Worm (Caenorhabditis elegans) whole organism, midembryonic: Measurements from ENCODE around the gene T02E9.6.

Source experiments
- T22C8.4 ChIP-seq: fragments of 200-800 bp; sonication (Bioruptor generic); IDR thresholded peaks from 2 replicates; pipeline ENCODE4 v1.3.6; 2022; ENCODE audit warnings: missing genetic modification characterization, missing compliant biosample characterization
- tab-1 ChIP-seq: fragments of 200-800 bp; sonication (Bioruptor generic); IDR thresholded peaks from 2 replicates; pipeline ENCODE4 v1.3.6; 2022; ENCODE audit warnings: missing genetic modification characterization, missing compliant biosample characterization
- ztf-23 ChIP-seq: fragments of 200-800 bp; sonication (Bioruptor generic); IDR thresholded peaks from 2 replicates; pipeline ENCODE4 v1.3.6; 2022; ENCODE audit warnings: missing genetic modification reagents, missing genetic modification characterization, missing compliant biosample characterization

DNA sequence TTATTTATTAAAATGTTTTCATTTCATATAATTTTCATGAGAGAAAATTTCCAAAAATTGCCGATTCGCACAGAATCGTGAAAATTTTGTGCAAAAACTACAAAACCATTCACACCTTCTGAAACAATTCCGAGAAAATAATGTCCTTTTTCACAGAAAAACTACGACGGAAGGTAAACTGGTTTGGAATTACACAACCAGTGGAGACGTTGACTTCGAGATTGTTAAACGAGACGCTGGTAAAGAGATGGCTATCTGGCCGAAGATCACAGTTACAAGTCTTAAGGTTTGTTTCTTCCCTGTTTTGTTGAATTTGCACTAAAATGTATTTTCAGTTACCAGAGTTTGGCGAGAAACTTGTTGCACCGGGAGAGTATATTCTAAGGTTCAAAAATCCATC lies 21.2 kb downstream of the T02E9.6 start:
- no peak for TF ChIP-seq tab-1
- no peak for TF ChIP-seq T22C8.4 (GFP tag; lab: Robert Waterston, UW)
- no peak for TF ChIP-seq ztf-23 (GFP tag; lab: Robert Waterston, UW)
